Worm (Caenorhabditis elegans) whole organism, L2 larva: ENCODE data around the gene gldi-4.

Source experiments
- R02D3.7 ChIP-seq: fragments of 150-350 bp; optimal IDR thresholded peaks from 2 replicates; lab custom pipeline; 2014; ENCODE audit warnings: missing biosample characterization, missing genetic modification characterization
- dmd-4 ChIP-seq: sonication (generic microtip); optimal IDR thresholded peaks from 2 replicates; lab custom pipeline; 2017; ENCODE audit warnings: missing biosample characterization, missing genetic modification characterization
- lin-39 ChIP-seq: fragments of 150-350 bp; optimal IDR thresholded peaks from 2 replicates; lab custom pipeline; 2014; ENCODE audit warnings: missing biosample characterization, missing genetic modification reagents, missing genetic modification characterization
- lsy-2 ChIP-seq, 2 experiments: fragments of 150-350 bp in 1 of 2; sonication (generic microtip) in 1 of 2; optimal IDR thresholded peaks; 2 replicates each; lab custom pipeline; 2014 to 2017; ENCODE audit warnings: missing biosample characterization in 2 of 2, missing genetic modification characterization in 2 of 2
- nhr-25 ChIP-seq: fragments of 150-350 bp; sonication (generic microtip); optimal IDR thresholded peaks from 3 replicates; lab custom pipeline; 2014; ENCODE audit warnings: missing biosample characterization, missing genetic modification characterization
- ztf-1 ChIP-seq: fragments of 200-800 bp; sonication (Bioruptor generic); conservative IDR thresholded peaks from 2 replicates; pipeline ENCODE4 v1.3.6; 2022; ENCODE audit warnings: missing genetic modification characterization, missing compliant biosample characterization

DNA sequence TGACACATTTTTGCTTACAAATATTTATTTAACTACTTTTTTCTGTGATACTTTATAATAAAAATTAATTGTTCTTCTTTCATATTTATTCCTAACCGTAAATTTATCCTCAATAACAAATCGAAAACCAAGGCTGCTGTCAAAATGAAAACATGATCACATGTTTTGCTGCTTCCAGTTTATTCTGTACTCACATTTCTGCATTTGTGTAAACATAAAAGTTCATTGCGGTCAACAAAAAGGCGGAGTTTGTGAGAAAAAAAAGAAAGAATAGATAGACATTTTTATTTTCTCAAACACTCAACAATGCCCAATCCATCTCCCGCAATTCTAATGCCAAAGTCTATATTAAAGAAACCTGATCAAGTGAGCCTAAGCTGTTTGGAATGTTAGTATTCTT, 18.4 kb downstream of the gldi-4 start, which contains the start of gene C06G3.3:
- TF ChIP-seq ztf-1 (GFP tag; lab: Robert Waterston, UW) (no peak), lsy-2 (tag; optimal IDR thresholded peaks at IDR 0.05; lab: Kevin White, UChicago) (no peak), lin-39 (tag; lab: Kevin White, UChicago) (no peak), R02D3.7 (tag; lab: Kevin White, UChicago) (no peak), nhr-25 (no peak), dmd-4 (tag; lab: Kevin White, UChicago) (no peak)
